Fruit fly (Drosophila melanogaster): Measurements from ENCODE around the gene CG10903.

Gene CG10903

dm6 chr3R:8030151-8030899 lies at the start of gene CG10903, which contains the start of gene CG2747:
TSS of gene CG10903 (plus strand) at chr3R:8030411.
TSS of gene CG2747 (minus strand) at chr3R:8030790.
- TF ChIP-seq CG8478 (optimal IDR thresholded peaks at IDR 0.05) (no peak), CTCF (optimal IDR thresholded peaks at IDR 0.05) (no peak)

dm6 chr3R:7981396-7981795 lies 48.8 kb upstream of the CG10903 start:
- TF ChIP-seq CG8478 (optimal IDR thresholded peaks at IDR 0.05): no peak
- TF ChIP-seq CTCF (optimal IDR thresholded peaks at IDR 0.05): peak; percentile 80 to 92

dm6 chr3R:7990257-7990656 lies 40.0 kb upstream of the CG10903 start:
- no peak for TF ChIP-seq CG8478 (optimal IDR thresholded peaks at IDR 0.05)
- TF ChIP-seq CTCF (optimal IDR thresholded peaks at IDR 0.05): no peak

- no peak for TF ChIP-seq CTCF (optimal IDR thresholded peaks at IDR 0.05)
Measured at dm6 chr3R:7990799-7991423, 39.3 kb upstream of the CG10903 start.

dm6 chr3R:7991446-7991845 lies 38.8 kb upstream of the CG10903 start:
- TF ChIP-seq CTCF (optimal IDR thresholded peaks at IDR 0.05): no peak
- no peak for TF ChIP-seq CG8478 (optimal IDR thresholded peaks at IDR 0.05)

- TF ChIP-seq CTCF (optimal IDR thresholded peaks at IDR 0.05): no peak
- no peak for TF ChIP-seq CG8478 (optimal IDR thresholded peaks at IDR 0.05)
Measured at dm6 chr3R:7992100-7992499, 38.1 kb upstream of the CG10903 start.

- TF ChIP-seq CTCF (optimal IDR thresholded peaks at IDR 0.05) (no peak), CG8478 (optimal IDR thresholded peaks at IDR 0.05) (no peak)
Measured at dm6 chr3R:7993506-7993905, 36.7 kb upstream of the CG10903 start.

dm6 chr3R:7994629-7995028 lies 35.6 kb upstream of the CG10903 start:
- TF ChIP-seq CG8478 (optimal IDR thresholded peaks at IDR 0.05) (no peak), CTCF (optimal IDR thresholded peaks at IDR 0.05) (no peak)

- TF ChIP-seq CG8478 (optimal IDR thresholded peaks at IDR 0.05): no peak
- no peak for TF ChIP-seq CTCF (optimal IDR thresholded peaks at IDR 0.05)
Measured at dm6 chr3R:7995722-7996121, 34.5 kb upstream of the CG10903 start, which contains the start of gene Elovl7. TSS of gene Elovl7 (minus strand) at chr3R:7995852.

- TF ChIP-seq CG8478 (optimal IDR thresholded peaks at IDR 0.05) (no peak), CTCF (optimal IDR thresholded peaks at IDR 0.05) (no peak)
Measured at dm6 chr3R:7998778-7999177, 31.4 kb upstream of the CG10903 start.

- TF ChIP-seq CG8478 (optimal IDR thresholded peaks at IDR 0.05): no peak
- no peak for TF ChIP-seq CTCF (optimal IDR thresholded peaks at IDR 0.05)
Measured at dm6 chr3R:7999530-8000116, 30.6 kb upstream of the CG10903 start, which contains the start of gene PIG-H. TSS of gene PIG-H (plus strand) at chr3R:7999832.

dm6 chr3R:8001074-8001669 lies 29.0 kb upstream of the CG10903 start, which contains the start of the genes Kmn2 and CG2698:
TSS of gene Kmn2 (minus strand) at chr3R:8001309.
TSS of gene CG2698 (plus strand) at chr3R:8001562.
- TF ChIP-seq CTCF (optimal IDR thresholded peaks at IDR 0.05): no peak
- no peak for TF ChIP-seq CG8478 (optimal IDR thresholded peaks at IDR 0.05)

- TF ChIP-seq CTCF (optimal IDR thresholded peaks at IDR 0.05): no peak
- TF ChIP-seq CG8478 (optimal IDR thresholded peaks at IDR 0.05): no peak
Measured at dm6 chr3R:8007595-8008255, 22.5 kb upstream of the CG10903 start, which contains the start of gene CG2767. TSS of gene CG2767 (minus strand) at chr3R:8008110.

- no peak for TF ChIP-seq CTCF (optimal IDR thresholded peaks at IDR 0.05)
- TF ChIP-seq CG8478 (optimal IDR thresholded peaks at IDR 0.05): no peak
Measured at dm6 chr3R:8009080-8009620, 21.1 kb upstream of the CG10903 start, which contains the start of the genes CG11052 and CG3223. TSS of gene CG11052 (minus strand) at chr3R:8009297. TSS of gene CG3223 (plus strand) at chr3R:8009400.
